Worm (Caenorhabditis elegans) whole organism, L3 larva: ENCODE data around the gene set-8.

Source experiments
- R02D3.7 ChIP-seq: fragments of 150-350 bp; optimal IDR thresholded peaks from 2 replicates; lab custom pipeline; 2014; ENCODE audit warnings: missing biosample characterization, missing genetic modification characterization
- ZK546.5 ChIP-seq: sonication (generic microtip); optimal IDR thresholded peaks from 2 replicates; lab custom pipeline; 2017; ENCODE audit warnings: missing biosample characterization, missing genetic modification characterization
- aly-2 ChIP-seq: fragments of 150-350 bp; optimal IDR thresholded peaks from 2 replicates; lab custom pipeline; 2014; ENCODE audit warnings: missing biosample characterization, missing genetic modification characterization
- ceh-16 ChIP-seq: sonication (generic microtip); optimal IDR thresholded peaks from 2 replicates; lab custom pipeline; 2017; ENCODE audit warnings: missing biosample characterization, missing genetic modification characterization
- ceh-82 ChIP-seq: fragments of 150-350 bp; optimal IDR thresholded peaks from 2 replicates; lab custom pipeline; 2014; ENCODE audit warnings: missing biosample characterization, missing genetic modification characterization
- egl-27 ChIP-seq: sonication (generic microtip); optimal IDR thresholded peaks from 4 replicates; lab custom pipeline; 2017; ENCODE audit warnings: missing biosample characterization, missing genetic modification reagents, missing genetic modification characterization
- egl-5 ChIP-seq: fragments of 150-350 bp; optimal IDR thresholded peaks from 2 replicates; lab custom pipeline; 2017; ENCODE audit warnings: missing biosample characterization, missing genetic modification reagents, missing genetic modification characterization, inconsistent platforms
- elt-1 ChIP-seq: fragments of 150-350 bp; optimal IDR thresholded peaks from 2 replicates; lab custom pipeline; 2014; ENCODE audit warnings: missing biosample characterization, missing genetic modification characterization
- elt-2 ChIP-seq: sonication (generic microtip); optimal IDR thresholded peaks from 2 replicates; lab custom pipeline; 2016; ENCODE audit warnings: missing genetic modification reagents, mild to moderate bottlenecking, missing genetic modification characterization, missing compliant biosample characterization
- elt-3 ChIP-seq, 3 experiments: fragments of 150-350 bp in 1 of 3; sonication (generic microtip) in 2 of 3; optimal IDR thresholded peaks; 2 replicates in 2 of 3; 4 replicates in 1 of 3; lab custom pipeline; 2014 to 2017; ENCODE audit warnings: missing biosample characterization in 3 of 3, missing genetic modification characterization in 3 of 3
- eor-1 ChIP-seq, 2 experiments: fragments of 150-350 bp; optimal IDR thresholded peaks; 2 replicates each; lab custom pipeline; 2014 to 2018; ENCODE audit warnings: missing biosample characterization in 2 of 2, missing genetic modification characterization in 2 of 2
- fkh-2 ChIP-seq: fragments of 150-350 bp; optimal IDR thresholded peaks from 2 replicates; lab custom pipeline; 2014; ENCODE audit warnings: missing biosample characterization, missing genetic modification reagents, missing genetic modification characterization
- fos-1 ChIP-seq: fragments of 150-350 bp; optimal IDR thresholded peaks from 2 replicates; lab custom pipeline; 2014; ENCODE audit warnings: missing biosample characterization, missing genetic modification characterization
- jun-1 ChIP-seq: fragments of 150-350 bp; optimal IDR thresholded peaks from 2 replicates; lab custom pipeline; 2014; ENCODE audit warnings: missing biosample characterization, missing genetic modification reagents, missing genetic modification characterization
- lin-15B ChIP-seq: fragments of 150-350 bp; optimal IDR thresholded peaks from 2 replicates; lab custom pipeline; 2014; ENCODE audit warnings: missing biosample characterization, missing genetic modification characterization
- mdl-1 ChIP-seq: fragments of 150-350 bp; optimal IDR thresholded peaks from 2 replicates; lab custom pipeline; 2014; ENCODE audit warnings: missing biosample characterization, missing genetic modification characterization
- mml-1 ChIP-seq: fragments of 150-350 bp; sonication (generic microtip); optimal IDR thresholded peaks from 3 replicates; lab custom pipeline; 2014; ENCODE audit warnings: missing biosample characterization, missing genetic modification characterization
- nfya-1 ChIP-seq: sonication (generic microtip); optimal IDR thresholded peaks from 2 replicates; lab custom pipeline; 2017; ENCODE audit warnings: missing genetic modification characterization, mild to moderate bottlenecking, missing compliant biosample characterization, antibody characterized with exemption, moderate library complexity; ENCODE audit not compliant: insufficient read depth
- nhr-11 ChIP-seq: fragments of 150-350 bp; optimal IDR thresholded peaks from 2 replicates; lab custom pipeline; 2014; ENCODE audit warnings: missing biosample characterization, missing genetic modification characterization
- nhr-12 ChIP-seq: fragments of 150-350 bp; optimal IDR thresholded peaks from 2 replicates; lab custom pipeline; 2014; ENCODE audit warnings: missing biosample characterization, missing genetic modification characterization
- nhr-23 ChIP-seq: fragments of 150-350 bp; optimal IDR thresholded peaks from 2 replicates; lab custom pipeline; 2014; ENCODE audit warnings: missing biosample characterization, missing genetic modification reagents, missing genetic modification characterization
- nhr-237 ChIP-seq: fragments of 150-350 bp; optimal IDR thresholded peaks from 2 replicates; lab custom pipeline; 2014; ENCODE audit warnings: missing biosample characterization, missing genetic modification characterization
- nhr-28 ChIP-seq: fragments of 150-350 bp; optimal IDR thresholded peaks from 2 replicates; lab custom pipeline; 2014; ENCODE audit warnings: missing biosample characterization, missing genetic modification characterization
- nhr-43 ChIP-seq: sonication (generic microtip); optimal IDR thresholded peaks from 2 replicates; lab custom pipeline; 2016; ENCODE audit warnings: mild to moderate bottlenecking, missing genetic modification characterization, missing compliant biosample characterization; ENCODE audit not compliant: poor library complexity, severe bottlenecking
- nhr-67 ChIP-seq: fragments of 150-350 bp; optimal IDR thresholded peaks from 2 replicates; lab custom pipeline; 2014; ENCODE audit warnings: missing biosample characterization, missing genetic modification characterization
- pha-4 ChIP-seq: fragments of 150-350 bp; optimal IDR thresholded peaks from 2 replicates; lab custom pipeline; 2014; ENCODE audit warnings: missing biosample characterization, missing genetic modification reagents, missing genetic modification characterization
- pqm-1 ChIP-seq: fragments of 150-350 bp; optimal IDR thresholded peaks from 2 replicates; lab custom pipeline; 2017; ENCODE audit warnings: missing biosample characterization, missing genetic modification characterization, inconsistent platforms
- sea-2 ChIP-seq: fragments of 150-350 bp; sonication (generic microtip); optimal IDR thresholded peaks from 4 replicates; lab custom pipeline; 2014; ENCODE audit warnings: missing biosample characterization, missing genetic modification reagents, missing genetic modification characterization
- skn-1 ChIP-seq: fragments of 150-350 bp; optimal IDR thresholded peaks from 2 replicates; lab custom pipeline; 2014; ENCODE audit warnings: missing biosample characterization, missing genetic modification characterization
- snpc-4 ChIP-seq: fragments of 150-350 bp; optimal IDR thresholded peaks from 2 replicates; lab custom pipeline; 2014; ENCODE audit warnings: missing biosample characterization, missing genetic modification characterization
- tbx-2 ChIP-seq: sonication (generic microtip); optimal IDR thresholded peaks from 2 replicates; lab custom pipeline; 2016; ENCODE audit warnings: mild to moderate bottlenecking, missing genetic modification characterization, missing compliant biosample characterization
- unc-39 ChIP-seq: sonication (generic microtip); optimal IDR thresholded peaks from 4 replicates; lab custom pipeline; 2017; ENCODE audit warnings: missing biosample characterization, missing genetic modification characterization
- unc-62 ChIP-seq: fragments of 150-350 bp; sonication (generic microtip); optimal IDR thresholded peaks from 4 replicates; lab custom pipeline; 2014; ENCODE audit warnings: missing biosample characterization, missing genetic modification reagents, missing genetic modification characterization
- ztf-11 ChIP-seq: fragments of 150-350 bp; optimal IDR thresholded peaks from 2 replicates; lab custom pipeline; 2014; ENCODE audit warnings: missing biosample characterization, missing genetic modification characterization

The set-8 gene

ce11 chrX:13469047-13469633 is 22.6 kb downstream of the set-8 start, which contains the start of gene col-184:
Gene col-184 (plus strand): TSS chrX:13469455.
- TF ChIP-seq aly-2 (tag; lab: Kevin White, UChicago) (no peak), pha-4 (tag; lab: Kevin White, UChicago) (no peak), elt-3 (tag; optimal IDR thresholded peaks at IDR 0.05; lab: Kevin White, UChicago) (peak in 1 of 3 experiments; percentile 18), fos-1 (tag; lab: Kevin White, UChicago) (no peak)
- TF ChIP-seq, all 47 proteins: peak for 1

- no peak for TF ChIP-seq nhr-23 (tag; lab: Kevin White, UChicago)
- no peak for TF ChIP-seq aly-2 (tag; lab: Kevin White, UChicago)
- peak; percentile 25 for TF ChIP-seq elt-2 (tag; lab: Kevin White, UChicago)
- peak; percentile 4 for TF ChIP-seq pqm-1 (tag; lab: Kevin White, UChicago)
- TF ChIP-seq elt-3 (tag; optimal IDR thresholded peaks at IDR 0.05; lab: Kevin White, UChicago): peak in 1 of 3 experiments; percentile 58
- no peak for TF ChIP-seq unc-62 (GFP tag; lab: Kevin White, UChicago)
- TF ChIP-seq tbx-2: no peak
- no peak for TF ChIP-seq ZK546.5 (tag; lab: Kevin White, UChicago)
- TF ChIP-seq unc-39: no peak
- TF ChIP-seq nhr-11 (tag; lab: Kevin White, UChicago): no peak
- TF ChIP-seq nhr-28: no peak
- TF ChIP-seq ceh-16: no peak
- TF ChIP-seq egl-5 (tag; lab: Kevin White, UChicago): no peak
- no peak for TF ChIP-seq jun-1 (tag; lab: Kevin White, UChicago)
- no peak for TF ChIP-seq sea-2
- no peak for TF ChIP-seq ztf-11 (tag; lab: Kevin White, UChicago)
These were observed 23.6 kb downstream of the set-8 start for ce11 chrX:13469907-13470647.

ce11 chrX:13471855-13472254 is 25.3 kb downstream of the set-8 start, which contains the start of gene tre-4:
Gene tre-4 (plus strand): TSS chrX:13472155.
- TF ChIP-seq pha-4 (tag; lab: Kevin White, UChicago): peak; percentile 61
- TF ChIP-seq mdl-1: no peak

- no peak for TF ChIP-seq ceh-16
- no peak for TF ChIP-seq tbx-2
- no peak for TF ChIP-seq elt-2 (tag; lab: Kevin White, UChicago)
- no peak for TF ChIP-seq nhr-23 (tag; lab: Kevin White, UChicago)
- no peak for TF ChIP-seq unc-62 (GFP tag; lab: Kevin White, UChicago)
- TF ChIP-seq fkh-2 (tag; lab: Kevin White, UChicago): no peak
- TF ChIP-seq nhr-12 (tag; lab: Kevin White, UChicago): no peak
- no peak for TF ChIP-seq nhr-43 (tag; lab: Kevin White, UChicago)
- TF ChIP-seq nhr-67 (tag; lab: Kevin White, UChicago): no peak
- no peak for TF ChIP-seq snpc-4 (tag; lab: Kevin White, UChicago)
- no peak for TF ChIP-seq mml-1 (tag; lab: Kevin White, UChicago)
- TF ChIP-seq pqm-1 (tag; lab: Kevin White, UChicago): no peak
- TF ChIP-seq nhr-28: no peak
- TF ChIP-seq aly-2 (tag; lab: Kevin White, UChicago): no peak
- TF ChIP-seq nfya-1 (tag; lab: Kevin White, UChicago): no peak
- no peak for TF ChIP-seq unc-39
These were observed 30.8 kb downstream of the set-8 start, which contains the start of gene efn-3 for ce11 chrX:13477356-13477755. Gene efn-3 (minus strand): TSS chrX:13477456.

- TF ChIP-seq nhr-67 (tag; lab: Kevin White, UChicago): no peak
- TF ChIP-seq fos-1 (tag; lab: Kevin White, UChicago): no peak
- TF ChIP-seq skn-1 (tag; lab: Kevin White, UChicago): no peak
- no peak for TF ChIP-seq pha-4 (tag; lab: Kevin White, UChicago)
- TF ChIP-seq ztf-11 (tag; lab: Kevin White, UChicago): no peak
- no peak for TF ChIP-seq ceh-82 (tag; lab: Kevin White, UChicago)
- no peak for TF ChIP-seq nhr-237 (tag; lab: Kevin White, UChicago)
- no peak for TF ChIP-seq egl-5 (tag; lab: Kevin White, UChicago)
- no peak for TF ChIP-seq R02D3.7 (tag; lab: Kevin White, UChicago)
- no peak for TF ChIP-seq nhr-23 (tag; lab: Kevin White, UChicago)
- TF ChIP-seq lin-15B (tag; lab: Kevin White, UChicago): no peak
- TF ChIP-seq elt-1 (tag; lab: Kevin White, UChicago): no peak
- no peak for TF ChIP-seq ZK546.5 (tag; lab: Kevin White, UChicago)
- TF ChIP-seq sea-2: no peak
- TF ChIP-seq nhr-28: no peak
- no peak for TF ChIP-seq unc-62 (GFP tag; lab: Kevin White, UChicago)
- no peak for TF ChIP-seq egl-27 (tag; lab: Kevin White, UChicago)
- no peak for TF ChIP-seq eor-1 (tag; optimal IDR thresholded peaks at IDR 0.05; lab: Kevin White, UChicago)
- TF ChIP-seq nhr-43 (tag; lab: Kevin White, UChicago): no peak
- no peak for TF ChIP-seq elt-2 (tag; lab: Kevin White, UChicago)
These were observed 35.2 kb downstream of the set-8 start, which contains the start of gene srd-50 for ce11 chrX:13481704-13482103. Gene srd-50 (minus strand): TSS chrX:13481804.
